Worm (Caenorhabditis elegans): ENCODE data around the gene T07F12.2.

- TF ChIP-seq ZK546.5 (tag; optimal IDR thresholded peaks at IDR 0.05) (no peak), elt-3 (tag; optimal IDR thresholded peaks at IDR 0.05) (no peak), R02D3.7 (tag; optimal IDR thresholded peaks at IDR 0.05) (no peak), unc-62 (GFP tag; optimal IDR thresholded peaks at IDR 0.05) (no peak)
Measured at ce11 chrX:4869627-4870026, 20.4 kb upstream of the T07F12.2 start.
